Worm (Caenorhabditis elegans) whole organism, L4/young adult: ENCODE measurements around the gene ostb-1.

Experiments
- W03F9.2 ChIP-seq: fragments of 150-350 bp; optimal IDR thresholded peaks from 2 replicates; lab custom pipeline; 2014; ENCODE audit warnings: missing biosample characterization, missing genetic modification characterization
- him-1 ChIP-seq: sonication (generic microtip); optimal IDR thresholded peaks from 2 replicates; lab custom pipeline; 2016; ENCODE audit warnings: missing genotype, missing genetic modification reagents, missing genetic modification characterization, missing compliant biosample characterization

- TF ChIP-seq W03F9.2 (no peak), him-1 (tag; lab: Kevin White, UChicago) (no peak)
Measured at ce11 chrII:7814915-7815314, 49.4 kb upstream of the ostb-1 start.
